Worm (Caenorhabditis elegans): Measurements from ENCODE around the gene unc-39.
A peak's percentile ranks its signal among the peaks of the same experiment; 100 is the strongest.

Gene unc-39

DNA sequence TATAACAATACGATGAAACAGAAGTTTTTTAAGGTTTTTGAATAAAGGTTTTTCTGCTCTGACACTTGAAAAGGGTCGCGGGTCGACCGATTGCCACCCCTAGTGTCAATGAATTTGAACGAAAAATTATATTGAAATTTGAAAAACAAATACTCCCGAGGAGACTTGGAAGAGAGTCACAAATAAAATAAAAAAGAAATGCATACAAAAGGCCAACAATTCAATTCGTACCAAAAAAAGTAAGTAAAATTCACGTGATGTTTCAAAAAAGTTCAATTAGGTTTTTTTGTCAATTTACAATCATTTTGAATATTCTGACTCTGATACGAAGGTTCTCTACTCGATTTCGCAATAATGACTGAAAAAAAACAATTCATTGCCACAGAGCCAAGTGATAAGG lies 20.6 kb downstream of the unc-39 start, which contains the start of gene C15H11.1:
Gene C15H11.1, plus strand, starts transcription at position 301 of the 400 bp plus-strand sequence.
- TF ChIP-seq W03F9.2 (tag; optimal IDR thresholded peaks at IDR 0.05) (no peak), him-1 (tag; optimal IDR thresholded peaks at IDR 0.05) (no peak), dao-5 (tag; optimal IDR thresholded peaks at IDR 0.05) (no peak)

DNA sequence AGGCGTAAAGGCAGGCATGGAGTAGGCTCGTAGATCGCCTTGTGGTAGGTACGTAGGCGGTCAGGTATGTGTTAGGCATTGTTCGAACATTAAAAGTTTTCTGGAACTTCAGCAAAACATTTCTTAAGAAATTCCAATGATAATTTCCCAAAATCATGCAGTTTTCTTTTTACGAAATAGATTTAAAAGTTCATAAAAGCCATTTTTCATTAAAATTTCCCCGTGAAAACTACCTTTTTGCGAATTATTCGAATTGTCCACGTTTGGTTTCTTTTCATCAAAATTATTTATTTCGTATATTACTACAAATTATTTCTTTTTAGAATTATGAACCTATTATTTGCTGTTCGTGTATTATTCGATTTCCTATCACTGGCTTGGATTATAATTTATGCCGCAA lies 21.9 kb downstream of the unc-39 start, which contains the start of gene C15H11.13:
Gene C15H11.13, plus strand, starts transcription at position 301 of the 400 bp plus-strand sequence.
- TF ChIP-seq dao-5 (tag; optimal IDR thresholded peaks at IDR 0.05) (no peak), W03F9.2 (tag; optimal IDR thresholded peaks at IDR 0.05) (no peak), him-1 (tag; optimal IDR thresholded peaks at IDR 0.05) (no peak)

DNA sequence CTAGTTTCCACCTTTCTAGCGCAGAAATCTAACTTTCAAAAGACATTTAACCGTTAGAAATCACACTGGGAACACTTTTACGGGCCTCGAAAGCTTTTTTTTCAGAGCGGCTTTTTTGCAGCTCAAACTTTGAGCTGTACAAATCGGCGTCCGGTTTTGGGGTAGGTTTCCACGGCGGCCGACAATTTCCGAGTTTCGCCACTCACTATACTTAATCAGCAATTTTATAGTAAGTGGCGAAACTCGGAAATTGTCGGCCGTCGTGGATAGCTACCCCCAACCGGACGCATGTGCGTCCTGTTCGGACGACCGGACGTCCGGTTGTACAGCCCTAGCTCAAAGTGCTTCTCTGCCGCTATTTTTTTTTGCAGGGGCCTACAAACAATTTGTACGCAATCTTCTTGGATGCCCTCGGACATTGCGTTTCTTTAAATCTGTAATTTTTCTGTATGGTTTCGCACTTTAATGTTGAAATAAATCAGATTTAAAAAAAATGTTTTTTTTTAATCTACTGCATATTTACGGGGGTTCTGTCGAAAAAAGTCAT lies 23.3 kb downstream of the unc-39 start:
- TF ChIP-seq dao-5 (tag; optimal IDR thresholded peaks at IDR 0.05) (no peak), him-1 (tag; optimal IDR thresholded peaks at IDR 0.05) (no peak), W03F9.2 (tag; optimal IDR thresholded peaks at IDR 0.05) (no peak)

DNA sequence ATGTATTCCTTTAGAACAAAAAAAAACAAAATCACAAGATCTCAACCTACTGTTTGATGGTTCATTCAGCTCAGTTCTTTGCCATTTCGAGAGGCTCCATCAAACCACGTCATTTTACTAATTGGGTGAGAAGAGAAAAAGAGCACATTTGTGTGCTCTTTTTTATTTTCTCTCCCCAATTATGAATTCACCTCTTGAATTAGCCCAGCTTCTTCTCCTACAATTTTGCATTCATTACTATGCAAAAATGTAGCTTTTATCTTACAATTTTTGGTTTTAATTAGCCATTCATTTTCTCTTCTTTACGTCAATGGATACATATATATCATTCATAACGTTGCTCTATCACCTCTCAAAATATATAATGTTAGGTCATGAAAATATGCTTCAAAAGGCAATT lies 32.8 kb downstream of the unc-39 start:
- no peak for TF ChIP-seq W03F9.2 (tag; optimal IDR thresholded peaks at IDR 0.05)
- TF ChIP-seq dao-5 (tag; optimal IDR thresholded peaks at IDR 0.05): no peak
- TF ChIP-seq him-1 (tag; optimal IDR thresholded peaks at IDR 0.05): no peak

DNA sequence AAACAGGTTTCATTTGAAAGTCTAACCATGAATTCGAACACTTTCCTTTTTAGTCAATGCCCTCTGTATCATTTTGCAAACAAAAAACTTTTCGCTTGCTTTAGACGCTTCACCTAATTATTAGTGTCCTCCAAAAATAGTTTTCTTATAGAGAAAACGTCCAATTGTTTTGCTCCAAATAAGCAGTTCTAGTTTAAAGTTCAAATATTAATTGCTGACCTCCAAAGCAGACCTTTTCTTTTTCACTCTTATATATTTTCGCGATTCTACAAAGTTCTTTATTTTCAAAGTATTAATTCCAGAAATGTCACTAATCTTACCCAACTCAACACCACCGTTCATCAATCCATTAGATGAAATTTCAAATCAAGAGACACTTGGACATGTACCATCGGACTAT lies 35.9 kb downstream of the unc-39 start, which contains the start of gene gnrr-2:
Gene gnrr-2, plus strand, starts transcription at position 301 of the 400 bp plus-strand sequence.
- no peak for TF ChIP-seq dao-5 (tag; optimal IDR thresholded peaks at IDR 0.05)
- TF ChIP-seq W03F9.2 (tag; optimal IDR thresholded peaks at IDR 0.05): no peak
- TF ChIP-seq him-1 (tag; optimal IDR thresholded peaks at IDR 0.05): no peak

DNA sequence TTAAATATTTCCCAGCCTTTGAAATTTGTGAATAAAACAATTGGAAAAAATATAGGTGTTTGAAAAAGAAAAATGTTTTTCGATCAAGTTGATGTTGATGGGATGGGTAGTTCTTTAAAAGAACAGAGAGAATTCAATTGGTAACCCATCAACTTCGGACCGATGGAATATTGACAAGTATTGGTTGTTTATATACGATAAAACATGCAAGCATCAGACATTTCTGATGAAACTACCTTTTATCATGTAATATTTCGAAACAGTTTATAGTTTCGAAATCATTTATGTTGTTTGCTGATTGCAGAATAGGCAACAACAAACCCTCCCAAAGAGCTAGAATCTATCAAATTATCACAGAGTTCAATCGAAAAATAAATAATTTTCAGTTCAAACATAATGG lies 37.0 kb downstream of the unc-39 start:
- TF ChIP-seq dao-5 (tag; optimal IDR thresholded peaks at IDR 0.05) (no peak), him-1 (tag; optimal IDR thresholded peaks at IDR 0.05) (no peak), W03F9.2 (tag; optimal IDR thresholded peaks at IDR 0.05) (no peak)

DNA sequence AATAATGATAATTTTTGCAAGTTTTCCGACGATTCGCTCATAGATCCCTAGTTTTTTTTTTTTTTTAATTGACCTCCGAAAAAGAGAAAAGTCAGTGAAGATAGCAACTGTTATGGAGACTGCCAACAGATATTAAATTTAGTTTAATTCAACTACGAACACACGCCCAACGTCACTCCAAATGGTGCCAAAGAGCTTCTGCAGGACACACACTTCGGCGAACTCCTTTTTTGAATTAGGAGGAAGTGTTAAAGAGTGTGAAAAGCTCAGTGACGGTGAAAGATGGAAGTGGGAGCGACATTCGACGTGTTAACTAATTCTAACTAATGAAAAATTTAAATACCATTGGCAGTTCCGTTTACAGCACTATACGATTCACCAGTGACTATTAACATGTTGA lies 39.1 kb downstream of the unc-39 start:
- TF ChIP-seq him-1 (tag; optimal IDR thresholded peaks at IDR 0.05) (no peak), dao-5 (tag; optimal IDR thresholded peaks at IDR 0.05) (no peak), W03F9.2 (tag; optimal IDR thresholded peaks at IDR 0.05) (no peak)

DNA sequence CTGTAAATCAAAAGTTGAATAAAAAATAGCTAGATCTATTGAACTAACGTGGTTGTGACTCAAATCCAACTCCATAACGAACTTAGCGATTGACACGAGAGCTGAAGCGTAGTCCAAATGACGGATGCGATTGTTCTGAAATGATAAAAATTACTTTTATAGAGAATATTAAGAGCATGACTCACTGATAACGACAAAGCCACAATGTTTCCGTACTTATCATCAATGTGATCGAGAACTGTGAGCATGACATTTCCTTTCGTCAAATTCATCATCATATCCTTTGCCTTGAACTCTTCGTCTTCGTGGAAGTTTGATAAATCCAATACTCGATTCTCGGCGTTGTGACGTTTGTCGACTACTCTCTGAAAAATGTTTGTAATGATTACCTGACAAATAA lies 41.2 kb downstream of the unc-39 start:
- TF ChIP-seq W03F9.2 (tag; optimal IDR thresholded peaks at IDR 0.05): no peak
- no peak for TF ChIP-seq dao-5 (tag; optimal IDR thresholded peaks at IDR 0.05)
- TF ChIP-seq him-1 (tag; optimal IDR thresholded peaks at IDR 0.05): no peak

DNA sequence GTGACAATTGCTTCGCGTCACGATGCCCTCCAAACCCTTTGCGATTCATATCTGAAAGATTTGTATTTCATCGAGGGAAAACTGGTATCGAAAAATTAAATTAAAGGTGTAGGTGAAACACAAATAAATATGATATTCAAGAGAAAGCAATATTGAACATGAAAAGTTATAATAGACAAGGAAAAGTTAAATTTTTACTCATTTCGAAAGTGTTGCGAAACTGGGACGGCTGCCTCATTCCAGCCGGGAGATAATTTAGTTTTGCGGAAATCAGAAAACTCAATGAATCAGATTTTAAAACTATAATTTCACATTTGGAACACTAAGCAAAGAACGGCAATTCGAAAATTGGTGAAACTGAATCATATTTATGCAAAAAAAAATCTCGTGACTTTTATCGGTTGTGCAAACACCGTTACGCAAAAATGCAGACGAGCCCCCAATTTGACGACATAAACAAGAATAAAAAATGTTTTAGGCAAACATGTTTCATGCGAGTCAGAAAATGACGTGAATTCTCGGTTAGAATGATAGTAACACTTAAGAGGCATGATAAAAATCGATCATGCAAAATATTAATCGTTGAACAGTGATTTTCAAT lies 42.2 kb downstream of the unc-39 start, which contains the start of the genes nxf-1 and C15H11.11:
Gene nxf-1, minus strand, starts transcription at position 51 of the 601 bp plus-strand sequence.
Gene C15H11.11, plus strand, starts transcription at position 536 of the 601 bp plus-strand sequence.
- TF ChIP-seq W03F9.2 (tag; optimal IDR thresholded peaks at IDR 0.05) (peak; percentile 68), dao-5 (tag; optimal IDR thresholded peaks at IDR 0.05) (no peak), him-1 (tag; optimal IDR thresholded peaks at IDR 0.05) (no peak)

DNA sequence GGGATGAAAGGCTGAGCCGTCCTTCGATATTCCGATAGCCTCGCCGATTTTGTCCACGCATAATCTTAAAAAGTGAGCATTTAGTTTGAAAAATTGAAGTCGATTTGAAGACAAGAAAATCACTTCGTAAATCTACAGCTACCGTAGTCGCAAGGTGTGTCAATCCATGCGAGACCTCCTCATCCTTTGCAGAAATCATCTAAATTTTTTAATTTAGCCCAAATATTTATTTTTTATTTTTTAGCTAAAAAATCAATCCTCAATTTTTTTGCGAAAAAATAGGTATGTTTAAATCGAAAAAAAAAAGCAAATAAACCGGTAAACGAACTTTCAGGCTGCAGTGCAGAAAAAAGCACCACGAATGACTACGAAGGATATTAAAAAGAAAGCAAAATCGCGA lies 44.9 kb downstream of the unc-39 start, which contains the start of the genes nxf-2 and set-31:
Gene nxf-2, minus strand, starts transcription at position 101 of the 400 bp plus-strand sequence.
Gene set-31, plus strand, starts transcription at position 169 of the 400 bp plus-strand sequence.
- TF ChIP-seq him-1 (tag; optimal IDR thresholded peaks at IDR 0.05): no peak
- no peak for TF ChIP-seq dao-5 (tag; optimal IDR thresholded peaks at IDR 0.05)
- TF ChIP-seq W03F9.2 (tag; optimal IDR thresholded peaks at IDR 0.05): no peak

DNA sequence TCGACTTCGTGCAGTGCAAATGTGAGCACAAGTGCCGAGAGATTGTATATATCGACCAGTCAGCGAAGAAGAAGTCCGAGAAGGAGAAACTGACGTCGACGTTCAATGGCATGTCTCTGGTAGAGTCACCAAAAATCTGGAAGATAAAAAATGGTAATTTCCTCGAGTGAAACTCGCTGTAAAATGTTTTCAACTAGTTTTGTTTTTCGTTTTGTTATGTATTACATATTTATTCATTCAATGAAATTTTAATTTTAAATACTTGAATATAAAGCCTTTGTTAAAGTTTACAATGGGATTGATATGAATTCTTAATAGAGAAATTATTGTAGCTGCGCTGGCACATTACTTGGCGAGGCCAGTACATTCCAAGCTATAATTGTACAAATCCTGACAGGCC lies 47.0 kb downstream of the unc-39 start:
- no peak for TF ChIP-seq him-1 (tag; optimal IDR thresholded peaks at IDR 0.05)
- no peak for TF ChIP-seq W03F9.2 (tag; optimal IDR thresholded peaks at IDR 0.05)
- TF ChIP-seq dao-5 (tag; optimal IDR thresholded peaks at IDR 0.05): no peak

DNA sequence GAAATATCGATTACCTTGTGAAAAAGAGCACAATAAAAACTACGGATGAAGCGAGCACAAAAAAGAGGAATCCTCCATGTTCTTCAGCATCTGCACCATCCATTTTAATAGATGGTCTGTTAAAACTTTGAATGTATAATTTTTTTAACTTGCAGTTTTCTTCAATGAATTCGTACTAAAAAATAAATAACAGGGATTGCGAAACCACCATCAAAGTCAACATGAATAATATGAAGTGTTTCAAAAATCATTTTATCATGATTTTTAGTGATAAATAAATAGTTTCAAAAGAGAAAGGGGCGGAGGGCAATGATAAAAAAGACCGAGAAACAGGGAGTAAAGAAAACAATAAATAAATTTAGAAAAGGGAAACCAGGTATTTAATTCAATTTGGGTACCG lies 48.5 kb downstream of the unc-39 start, which contains the start of gene dhs-22:
Gene dhs-22, minus strand, starts transcription at position 116 of the 400 bp plus-strand sequence.
- TF ChIP-seq him-1 (tag; optimal IDR thresholded peaks at IDR 0.05) (no peak), dao-5 (tag; optimal IDR thresholded peaks at IDR 0.05) (no peak), W03F9.2 (tag; optimal IDR thresholded peaks at IDR 0.05) (no peak)

DNA sequence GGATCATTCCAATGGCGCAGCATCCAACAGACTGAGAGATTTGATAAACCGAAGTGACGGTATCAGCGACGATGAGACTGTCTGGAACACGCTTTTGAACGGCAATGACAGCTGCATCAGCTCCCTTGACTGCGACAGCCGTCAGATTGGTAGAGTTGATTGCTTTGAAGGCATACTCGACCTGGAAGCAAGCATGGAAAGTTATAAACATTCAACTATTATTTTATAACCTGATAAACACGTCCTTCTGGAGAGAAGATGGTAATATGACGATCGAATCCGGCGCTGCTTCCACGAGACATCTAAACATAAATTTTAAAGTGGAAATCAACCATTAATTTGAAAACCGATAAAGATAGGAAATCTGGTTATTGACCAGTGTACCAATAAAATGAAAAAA lies 49.4 kb downstream of the unc-39 start, which contains the start of gene pas-1:
Gene pas-1, minus strand, starts transcription at position 302 of the 400 bp plus-strand sequence.
- TF ChIP-seq him-1 (tag; optimal IDR thresholded peaks at IDR 0.05) (no peak), W03F9.2 (tag; optimal IDR thresholded peaks at IDR 0.05) (no peak), dao-5 (tag; optimal IDR thresholded peaks at IDR 0.05) (no peak)

DNA sequence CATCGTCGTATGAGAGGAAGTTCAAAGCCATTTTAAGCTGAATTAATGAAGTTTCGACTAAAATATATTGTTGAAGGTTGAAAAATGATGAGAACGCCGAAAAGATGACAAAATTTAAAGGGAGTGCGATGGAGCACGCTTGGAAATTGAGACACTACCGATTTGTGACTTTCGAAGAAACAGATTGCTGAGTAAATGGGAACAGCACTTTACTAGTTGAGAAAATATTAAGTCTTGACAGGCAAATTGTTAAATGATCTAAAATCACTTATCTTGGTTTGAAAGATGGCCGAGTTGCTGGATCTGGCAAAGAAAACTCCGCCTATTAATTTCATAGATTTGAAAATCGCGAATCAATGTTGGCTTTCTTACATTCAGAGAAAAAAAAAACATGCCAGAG lies 50.4 kb downstream of the unc-39 start, which contains the start of gene rpoa-12:
Gene rpoa-12, minus strand, starts transcription at position 37 of the 400 bp plus-strand sequence.
- TF ChIP-seq dao-5 (tag; optimal IDR thresholded peaks at IDR 0.05): no peak
- no peak for TF ChIP-seq him-1 (tag; optimal IDR thresholded peaks at IDR 0.05)
- TF ChIP-seq W03F9.2 (tag; optimal IDR thresholded peaks at IDR 0.05): no peak
